Fruit fly (Drosophila melanogaster) S2 (cell line): ENCODE data around the gene Rph.

Experiments used
- CG8478 ChIP-seq: fragments of >200 bp; optimal IDR thresholded peaks from 2 replicates; lab custom pipeline; 2018
- CTCF ChIP-seq, 2 experiments: fragments of >200 bp; optimal IDR thresholded peaks; 2 replicates each; lab custom pipeline; 2018

dm6 chrX:10773562-10773961 is 16.1 kb upstream of the Rph start:
- TF ChIP-seq CG8478 (lab: Kevin White, UChicago) (no peak), CTCF (optimal IDR thresholded peaks at IDR 0.05; lab: Kevin White, UChicago) (no peak)
